Worm (Caenorhabditis elegans): Measurements from ENCODE around the gene eak-7.

The eak-7 gene

DNA sequence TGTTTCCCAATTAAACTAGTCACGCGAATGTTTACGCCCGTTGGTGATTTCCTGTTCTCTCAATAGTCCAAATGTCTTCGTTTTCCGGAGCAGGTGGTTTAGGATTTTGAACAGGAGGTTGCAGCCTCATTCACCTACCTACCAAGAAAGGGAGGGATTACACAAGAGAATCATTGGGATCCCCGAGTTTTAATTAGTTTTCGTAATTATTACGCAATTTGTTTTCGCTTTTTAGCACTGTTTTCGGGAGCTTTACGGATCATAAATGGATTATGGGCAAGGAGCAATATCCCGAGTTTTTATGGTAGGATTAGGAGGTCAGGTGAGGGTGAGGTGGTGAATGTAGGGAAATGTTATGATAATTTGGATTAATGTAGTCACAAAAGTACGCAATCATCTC lies 19.9 kb downstream of the eak-7 start:
- TF ChIP-seq ceh-13 (GFP tag; optimal IDR thresholded peaks at IDR 0.05): no peak
- peak; percentile 47 for TF ChIP-seq hmg-4 (GFP tag; optimal IDR thresholded peaks at IDR 0.05)
- TF ChIP-seq tbx-37 (GFP tag; conservative IDR thresholded peaks at IDR 0.05): peak; percentile 45; the same call in 1 of the 2 replicates
- TF ChIP-seq hnd-1 (tag; optimal IDR thresholded peaks at IDR 0.05): no peak
- peak; percentile 71 for TF ChIP-seq ama-1 (optimal IDR thresholded peaks at IDR 0.05)
- TF ChIP-seq pes-1 (GFP tag; IDR thresholded peaks at IDR 0.05): peak; percentile 33; the same call in 1 of the 2 replicates
- no peak for TF ChIP-seq B0310.2 (tag; optimal IDR thresholded peaks at IDR 0.05)
- TF ChIP-seq ceh-36 (tag; optimal IDR thresholded peaks at IDR 0.05): peak; percentile 71
- TF ChIP-seq tbx-11 (GFP tag; IDR thresholded peaks at IDR 0.05): no peak

- TF ChIP-seq aly-1 (tag; optimal IDR thresholded peaks at IDR 0.05) (no peak), hmbx-1 (tag; optimal IDR thresholded peaks at IDR 0.05) (no peak), hnd-1 (tag; optimal IDR thresholded peaks at IDR 0.05) (no peak), B0310.2 (tag; optimal IDR thresholded peaks at IDR 0.05) (no peak), flt-1 (GFP tag; IDR thresholded peaks at IDR 0.05) (no peak), ceh-36 (tag; optimal IDR thresholded peaks at IDR 0.05) (no peak), sea-1 (GFP tag; conservative IDR thresholded peaks at IDR 0.05) (no peak), ets-7 (tag; optimal IDR thresholded peaks at IDR 0.05) (no peak)
These were observed 20.4 kb downstream of the eak-7 start for ce11 chrIV:12545393-12545792.

DNA sequence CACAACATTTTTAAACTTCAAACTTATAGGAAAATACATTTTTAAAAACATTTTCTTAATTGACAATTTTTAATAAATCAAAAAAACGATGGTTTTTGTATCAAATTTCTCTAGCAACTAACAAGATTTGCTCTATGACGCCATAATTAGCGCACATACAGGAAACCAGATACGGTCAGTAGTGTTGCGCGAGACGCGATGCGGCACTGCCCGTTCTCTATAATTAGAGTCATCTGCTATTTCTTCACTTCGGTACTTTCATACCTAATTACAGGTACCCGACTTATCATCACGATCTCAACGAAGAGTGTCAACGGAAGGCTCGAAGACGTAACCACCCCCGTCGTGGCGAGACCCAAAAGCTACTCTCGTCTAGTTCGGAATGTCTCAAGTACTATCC lies 21.2 kb downstream of the eak-7 start:
- TF ChIP-seq B0310.2 (tag; optimal IDR thresholded peaks at IDR 0.05) (peak; percentile 28), scrt-1 (GFP tag; IDR thresholded peaks at IDR 0.05) (no peak), tbx-11 (GFP tag; IDR thresholded peaks at IDR 0.05) (no peak), aly-1 (tag; optimal IDR thresholded peaks at IDR 0.05) (no peak), ceh-36 (tag; optimal IDR thresholded peaks at IDR 0.05) (peak; percentile 5), sea-1 (GFP tag; conservative IDR thresholded peaks at IDR 0.05) (no peak), F13C5.2 (tag; optimal IDR thresholded peaks at IDR 0.05) (no peak), hmg-4 (GFP tag; optimal IDR thresholded peaks at IDR 0.05) (no peak), flt-1 (GFP tag; IDR thresholded peaks at IDR 0.05) (0 out of 2 replicates have a peak, but pooled peaks have one; percentile 12), tbx-37 (GFP tag; conservative IDR thresholded peaks at IDR 0.05) (no peak), pes-1 (GFP tag; IDR thresholded peaks at IDR 0.05) (peak; percentile 24; the same call in 1 of the 2 replicates), ceh-13 (GFP tag; optimal IDR thresholded peaks at IDR 0.05) (no peak), ama-1 (optimal IDR thresholded peaks at IDR 0.05) (no peak), ets-7 (tag; optimal IDR thresholded peaks at IDR 0.05) (no peak), tra-4 (tag; optimal IDR thresholded peaks at IDR 0.05) (no peak), hmbx-1 (tag; optimal IDR thresholded peaks at IDR 0.05) (no peak), hnd-1 (tag; optimal IDR thresholded peaks at IDR 0.05) (no peak)

- TF ChIP-seq pes-1 (GFP tag; IDR thresholded peaks at IDR 0.05) (no peak), hmbx-1 (tag; optimal IDR thresholded peaks at IDR 0.05) (no peak), ama-1 (optimal IDR thresholded peaks at IDR 0.05) (no peak), F13C5.2 (tag; optimal IDR thresholded peaks at IDR 0.05) (no peak), B0310.2 (tag; optimal IDR thresholded peaks at IDR 0.05) (no peak), hnd-1 (tag; optimal IDR thresholded peaks at IDR 0.05) (no peak), aly-1 (tag; optimal IDR thresholded peaks at IDR 0.05) (no peak), sea-1 (GFP tag; conservative IDR thresholded peaks at IDR 0.05) (no peak), tbx-11 (GFP tag; IDR thresholded peaks at IDR 0.05) (no peak), tra-4 (tag; optimal IDR thresholded peaks at IDR 0.05) (no peak), tbx-37 (GFP tag; conservative IDR thresholded peaks at IDR 0.05) (no peak), ets-7 (tag; optimal IDR thresholded peaks at IDR 0.05) (no peak), ceh-13 (GFP tag; optimal IDR thresholded peaks at IDR 0.05) (no peak), hmg-4 (GFP tag; optimal IDR thresholded peaks at IDR 0.05) (no peak), scrt-1 (GFP tag; IDR thresholded peaks at IDR 0.05) (no peak)
These were observed 23.8 kb downstream of the eak-7 start, which contains the start of gene ham-1 for ce11 chrIV:12542011-12542410. TSS of gene ham-1 (plus strand) at chrIV:12542183.

DNA sequence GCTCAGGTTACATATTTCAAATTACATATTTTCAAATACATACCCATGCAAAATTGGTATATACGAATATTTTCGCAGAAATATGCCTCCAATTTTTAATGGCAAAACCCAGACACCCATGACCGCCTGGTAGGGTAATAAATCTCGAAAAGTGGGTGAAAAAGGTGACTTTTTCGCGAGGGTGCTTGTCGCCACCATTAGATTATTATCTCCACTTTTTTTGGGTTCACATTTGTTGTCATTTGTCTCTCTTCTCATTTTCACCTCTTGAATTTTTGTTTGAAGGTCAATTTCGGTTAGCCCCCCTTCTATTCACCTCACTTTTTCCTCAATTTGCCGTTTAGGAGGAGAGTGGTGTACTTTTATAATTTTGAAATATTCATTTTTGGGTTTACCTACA lies 25.5 kb downstream of the eak-7 start:
- TF ChIP-seq ceh-13 (GFP tag; optimal IDR thresholded peaks at IDR 0.05): no peak

DNA sequence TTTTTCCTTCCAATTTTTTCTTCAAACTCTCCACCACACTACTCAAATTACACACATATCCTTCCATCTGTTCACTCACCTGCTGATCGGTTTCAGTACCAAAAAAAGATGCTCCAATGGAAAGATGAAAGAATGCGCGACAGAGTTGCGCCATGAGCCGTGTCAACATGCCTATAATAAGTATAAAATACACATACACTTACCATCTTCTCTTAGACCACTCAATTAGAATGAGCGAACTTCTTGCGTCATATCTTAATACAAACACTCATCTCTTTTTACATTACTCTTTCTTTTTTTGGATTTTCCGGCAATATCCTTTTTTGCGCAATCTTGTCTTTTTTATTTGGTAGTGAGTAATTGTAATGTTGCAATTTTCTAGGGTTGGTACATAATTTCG lies 28.1 kb downstream of the eak-7 start:
- TF ChIP-seq pes-1 (GFP tag; IDR thresholded peaks at IDR 0.05) (no peak), sea-1 (GFP tag; conservative IDR thresholded peaks at IDR 0.05) (no peak), scrt-1 (GFP tag; IDR thresholded peaks at IDR 0.05) (no peak), flt-1 (GFP tag; IDR thresholded peaks at IDR 0.05) (no peak), hnd-1 (tag; optimal IDR thresholded peaks at IDR 0.05) (no peak), ceh-36 (tag; optimal IDR thresholded peaks at IDR 0.05) (no peak), tbx-37 (GFP tag; conservative IDR thresholded peaks at IDR 0.05) (no peak), ets-7 (tag; optimal IDR thresholded peaks at IDR 0.05) (no peak), ama-1 (optimal IDR thresholded peaks at IDR 0.05) (no peak), tra-4 (tag; optimal IDR thresholded peaks at IDR 0.05) (no peak), hmbx-1 (tag; optimal IDR thresholded peaks at IDR 0.05) (no peak), F13C5.2 (tag; optimal IDR thresholded peaks at IDR 0.05) (no peak), tbx-11 (GFP tag; IDR thresholded peaks at IDR 0.05) (no peak), aly-1 (tag; optimal IDR thresholded peaks at IDR 0.05) (no peak), hmg-4 (GFP tag; optimal IDR thresholded peaks at IDR 0.05) (no peak), ceh-13 (GFP tag; optimal IDR thresholded peaks at IDR 0.05) (no peak), B0310.2 (tag; optimal IDR thresholded peaks at IDR 0.05) (no peak)

ce11 chrIV:12536358-12536757 lies 29.4 kb downstream of the eak-7 start:
- TF ChIP-seq F13C5.2 (tag; optimal IDR thresholded peaks at IDR 0.05): no peak
- no peak for TF ChIP-seq scrt-1 (GFP tag; IDR thresholded peaks at IDR 0.05)
- TF ChIP-seq B0310.2 (tag; optimal IDR thresholded peaks at IDR 0.05): no peak
- no peak for TF ChIP-seq pes-1 (GFP tag; IDR thresholded peaks at IDR 0.05)
- TF ChIP-seq flt-1 (GFP tag; IDR thresholded peaks at IDR 0.05): no peak
- TF ChIP-seq ama-1 (optimal IDR thresholded peaks at IDR 0.05): no peak
- no peak for TF ChIP-seq ets-7 (tag; optimal IDR thresholded peaks at IDR 0.05)
- TF ChIP-seq aly-1 (tag; optimal IDR thresholded peaks at IDR 0.05): no peak
- no peak for TF ChIP-seq hmg-4 (GFP tag; optimal IDR thresholded peaks at IDR 0.05)
- no peak for TF ChIP-seq tra-4 (tag; optimal IDR thresholded peaks at IDR 0.05)
- TF ChIP-seq tbx-37 (GFP tag; conservative IDR thresholded peaks at IDR 0.05): no peak
- TF ChIP-seq sea-1 (GFP tag; conservative IDR thresholded peaks at IDR 0.05): no peak

ce11 chrIV:12531464-12531863 lies 34.3 kb downstream of the eak-7 start:
- TF ChIP-seq B0310.2 (tag; optimal IDR thresholded peaks at IDR 0.05) (no peak), scrt-1 (GFP tag; IDR thresholded peaks at IDR 0.05) (no peak), F13C5.2 (tag; optimal IDR thresholded peaks at IDR 0.05) (no peak), tbx-11 (GFP tag; IDR thresholded peaks at IDR 0.05) (no peak), ets-7 (tag; optimal IDR thresholded peaks at IDR 0.05) (no peak), ceh-13 (GFP tag; optimal IDR thresholded peaks at IDR 0.05) (no peak), aly-1 (tag; optimal IDR thresholded peaks at IDR 0.05) (no peak), hmbx-1 (tag; optimal IDR thresholded peaks at IDR 0.05) (no peak), ama-1 (optimal IDR thresholded peaks at IDR 0.05) (no peak), sea-1 (GFP tag; conservative IDR thresholded peaks at IDR 0.05) (no peak), flt-1 (GFP tag; IDR thresholded peaks at IDR 0.05) (no peak), hmg-4 (GFP tag; optimal IDR thresholded peaks at IDR 0.05) (no peak)

Data from whole organism, early embryonic.